Fruit fly (Drosophila melanogaster) whole organism, larva: Measurements from ENCODE around the gene Top3alpha.

Experiments
- noc ChIP-seq: fragments of 200-800 bp; sonication (Bioruptor generic); optimal IDR thresholded peaks from 3 replicates; lab custom pipeline; 2019; ENCODE audit warnings: missing biosample characterization, mild to moderate bottlenecking, missing genetic modification characterization, moderate library complexity

The Top3alpha gene

DNA sequence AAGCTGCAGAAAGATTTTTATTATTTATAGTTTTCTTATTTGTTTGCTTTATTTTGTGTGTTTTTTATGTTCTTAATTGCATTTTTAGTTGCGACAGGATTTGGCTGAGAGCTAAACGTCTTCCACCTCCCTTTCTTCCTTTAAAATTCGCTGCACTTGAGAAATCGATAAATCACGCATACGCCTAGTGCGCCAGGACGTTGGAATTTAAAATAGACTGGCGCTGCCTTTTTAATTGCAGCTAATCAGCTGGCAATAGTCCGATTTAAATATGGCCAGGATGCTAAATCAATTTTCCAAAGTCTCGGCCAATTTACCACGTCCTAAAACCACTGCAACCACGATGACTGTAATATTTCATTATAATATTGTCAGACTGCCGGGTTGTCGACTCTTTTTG is 28.9 kb downstream of the Top3alpha start:
- TF ChIP-seq noc (tag; lab: Kevin White, UChicago), result no peak

- TF ChIP-seq noc (tag; lab: Kevin White, UChicago), result peak; percentile 100
Observed at dm6 chr2L:19528308-19528707, 30.3 kb downstream of the Top3alpha start.

- no peak for TF ChIP-seq noc (tag; lab: Kevin White, UChicago)
Observed at dm6 chr2L:19530092-19530491, 32.1 kb downstream of the Top3alpha start, which contains the start of gene CG10165. Gene CG10165, minus strand, starts transcription at chr2L:19530305.

dm6 chr2L:19533247-19533646 is 35.3 kb downstream of the Top3alpha start, which contains the start of gene CG33116:
Gene CG33116, plus strand, starts transcription at chr2L:19533479.
- peak; percentile 74 for TF ChIP-seq noc (tag; lab: Kevin White, UChicago)

DNA sequence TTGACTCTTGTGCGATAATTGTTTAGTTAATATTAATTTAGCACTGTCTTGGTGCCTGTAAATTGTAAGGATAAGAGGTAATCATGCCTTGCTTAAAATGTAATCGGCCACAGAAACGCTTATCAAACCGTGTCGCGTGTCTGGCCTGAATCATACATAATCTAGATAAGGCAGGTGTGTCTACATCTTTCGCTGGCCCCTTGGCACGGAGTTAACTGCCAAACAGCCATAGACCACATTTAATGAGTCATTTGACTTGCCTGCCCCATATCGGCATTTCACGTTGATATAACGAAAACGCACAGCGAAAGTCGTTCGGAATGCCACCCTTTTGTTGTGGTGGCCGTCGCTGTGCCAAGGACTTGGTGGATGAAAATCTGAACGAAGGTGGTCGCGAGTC is 37.3 kb downstream of the Top3alpha start, which contains the start of gene CG31697:
Gene CG31697, plus strand, starts transcription at position 215 of the 400 bp plus-strand sequence.
- TF ChIP-seq noc (tag; lab: Kevin White, UChicago), result no peak

dm6 chr2L:19537779-19538456 is 40.0 kb downstream of the Top3alpha start, which contains the start of gene CG13082:
Gene CG13082, plus strand, starts transcription at chr2L:19538425.
- TF ChIP-seq noc (tag; lab: Kevin White, UChicago), result peak; percentile 68

dm6 chr2L:19540307-19540706 is 42.3 kb downstream of the Top3alpha start, which contains the start of gene CG13081:
Gene CG13081, plus strand, starts transcription at chr2L:19540607.
- TF ChIP-seq noc (tag; lab: Kevin White, UChicago), result no peak

DNA sequence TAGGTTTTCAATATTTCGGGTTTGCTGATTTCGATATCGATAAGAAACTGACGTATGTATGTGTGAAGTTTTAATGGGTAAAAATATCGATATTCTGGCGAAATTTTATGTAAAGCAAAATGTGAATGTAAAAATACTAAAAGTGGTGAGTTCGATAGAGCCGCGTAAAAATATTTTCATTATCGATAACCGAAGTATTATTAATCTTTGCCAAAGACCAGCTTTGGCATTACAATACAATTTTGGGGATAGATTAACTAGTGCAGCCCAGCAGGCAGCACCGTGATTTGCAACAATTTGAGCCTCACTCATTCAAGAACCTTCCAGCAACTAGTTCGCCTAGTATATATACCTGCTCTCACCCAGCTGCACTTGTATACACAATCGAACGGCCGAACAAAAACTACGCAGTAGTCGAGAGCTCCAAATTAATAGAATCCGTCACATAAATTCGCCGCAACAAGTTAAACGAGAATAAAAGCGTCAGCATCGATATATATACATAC is 44.4 kb downstream of the Top3alpha start:
- no peak for TF ChIP-seq noc (tag; lab: Kevin White, UChicago)

DNA sequence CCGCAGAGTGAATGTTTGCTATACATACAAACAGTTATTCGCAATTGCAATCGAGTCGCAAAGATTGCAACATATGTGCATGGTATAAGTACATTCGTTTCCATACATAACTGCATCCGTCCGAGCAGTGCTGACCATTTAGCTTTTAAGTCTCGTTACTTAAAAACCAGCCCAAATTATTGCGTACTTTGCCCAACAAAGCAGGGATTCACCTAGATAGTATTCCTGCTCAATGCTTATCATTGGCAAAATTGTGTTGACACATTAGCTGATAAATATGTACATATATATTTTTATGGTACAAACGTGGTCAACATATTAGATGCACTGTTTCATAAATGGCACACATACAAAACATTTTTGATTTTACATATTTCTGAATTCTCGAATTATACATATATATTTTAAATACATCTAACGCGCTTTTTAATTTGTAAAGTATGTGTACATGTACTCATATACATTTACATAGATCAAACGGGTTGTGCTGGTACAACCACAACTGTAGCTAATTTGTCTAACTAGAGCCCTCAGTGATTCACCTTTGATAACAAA is 45.1 kb downstream of the Top3alpha start:
- TF ChIP-seq noc (tag; lab: Kevin White, UChicago), result peak; percentile 68

dm6 chr2L:19546869-19547710 is 49.1 kb downstream of the Top3alpha start, which contains the start of gene CG10337:
Gene CG10337, minus strand, starts transcription at chr2L:19546959.
- TF ChIP-seq noc (tag; lab: Kevin White, UChicago), result peak; percentile 86

dm6 chr2L:19548158-19548557 is 50.2 kb downstream of the Top3alpha start, which contains the start of gene Tep4:
Gene Tep4, plus strand, starts transcription at chr2L:19548507.
- no peak for TF ChIP-seq noc (tag; lab: Kevin White, UChicago)

DNA sequence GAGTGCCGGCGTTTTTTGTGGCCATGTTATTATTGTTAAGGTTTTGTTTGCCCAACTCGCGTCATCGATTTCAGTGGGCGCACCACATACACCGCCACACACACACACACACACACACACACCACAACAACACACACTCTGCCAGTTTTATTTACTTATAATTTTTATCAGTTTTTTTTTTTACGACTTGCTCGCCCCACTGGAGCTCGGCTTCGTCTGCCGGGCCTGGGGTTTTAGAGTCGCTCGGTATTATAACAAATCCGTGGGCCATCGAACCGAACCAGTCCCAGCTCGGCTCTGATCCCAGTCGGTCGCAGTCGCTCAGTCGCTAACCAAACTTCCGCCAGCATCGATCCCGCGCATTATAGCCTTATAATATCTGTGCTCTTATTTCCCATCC is 51.4 kb downstream of the Top3alpha start:
- TF ChIP-seq noc (tag; lab: Kevin White, UChicago), result no peak
